Worm (Caenorhabditis elegans) whole organism, L1 larva: Measurements from ENCODE around the gene R08C7.12.

Experiments
- C04F5.9 ChIP-seq: sonication (generic microtip); optimal IDR thresholded peaks from 2 replicates; lab custom pipeline; 2016; ENCODE audit warnings: missing genetic modification characterization, missing compliant biosample characterization
- C16A3.4 ChIP-seq: fragments of 150-350 bp; optimal IDR thresholded peaks from 2 replicates; lab custom pipeline; 2014; ENCODE audit warnings: missing biosample characterization, missing genetic modification characterization
- C34B4.2 ChIP-seq: sonication (generic microtip); optimal IDR thresholded peaks from 2 replicates; lab custom pipeline; 2017; ENCODE audit warnings: mild to moderate bottlenecking, missing genetic modification characterization, missing compliant biosample characterization
- alr-1 ChIP-seq: fragments of 200-800 bp; sonication (Bioruptor generic); optimal IDR thresholded peaks from 2 replicates; lab custom pipeline; 2018; ENCODE audit warnings: borderline replicate concordance, mild to moderate bottlenecking, missing genetic modification characterization, missing compliant biosample characterization
- ama-1 ChIP-seq: fragments of 150-350 bp; optimal IDR thresholded peaks from 2 replicates; lab custom pipeline; 2014
- ceh-8 ChIP-seq: fragments of 200-800 bp; sonication (Bioruptor generic); optimal IDR thresholded peaks from 2 replicates; lab custom pipeline; 2018; ENCODE audit warnings: mild to moderate bottlenecking, missing genetic modification characterization, moderate library complexity, missing compliant biosample characterization
- ceh-82 ChIP-seq, 3 experiments: fragments of 150-350 bp in 1 of 3; sonication (generic microtip) in 2 of 3; optimal IDR thresholded peaks; 2 replicates each; lab custom pipeline; 2014 to 2017; ENCODE audit warnings: missing biosample characterization in 3 of 3, missing genetic modification characterization in 3 of 3
- ces-1 ChIP-seq: fragments of 150-350 bp; optimal IDR thresholded peaks from 2 replicates; lab custom pipeline; 2014; ENCODE audit warnings: missing biosample characterization, missing genetic modification reagents, missing genetic modification characterization
- dsc-1 ChIP-seq: sonication (generic microtip); optimal IDR thresholded peaks from 2 replicates; lab custom pipeline; 2016; ENCODE audit warnings: mild to moderate bottlenecking, missing genetic modification characterization, missing compliant biosample characterization
- efl-1 ChIP-seq, 4 experiments: fragments of 150-350 bp; optimal IDR thresholded peaks in 3 of 4; peaks in 1 of 4; 1 replicate in 1 of 4; 2 replicates in 3 of 4; lab custom pipeline; 2014; ENCODE audit warnings: missing biosample characterization in 2 of 4, missing genetic modification characterization in 2 of 4, missing genetic modification reagents in 2 of 4
- fkh-4 ChIP-seq: sonication (generic microtip); optimal IDR thresholded peaks from 2 replicates; lab custom pipeline; 2016; ENCODE audit warnings: missing compliant biosample characterization, missing genetic modification characterization, borderline replicate concordance
- grh-1 ChIP-seq: fragments of 200-800 bp; sonication (Bioruptor generic); IDR thresholded peaks from 2 replicates; pipeline ENCODE4 v1.3.6; 2022; ENCODE audit warnings: missing genetic modification reagents, missing genetic modification characterization, missing compliant biosample characterization
- hlh-17 ChIP-seq: fragments of 200-800 bp; sonication (Bioruptor generic); optimal IDR thresholded peaks from 2 replicates; lab custom pipeline; 2018; ENCODE audit warnings: missing genetic modification characterization, mild to moderate bottlenecking, missing compliant biosample characterization, moderate library complexity, borderline replicate concordance
- hlh-4 ChIP-seq: sonication (generic microtip); optimal IDR thresholded peaks from 2 replicates; lab custom pipeline; 2016; ENCODE audit warnings: mild to moderate bottlenecking, missing genetic modification characterization, missing compliant biosample characterization
- hpl-2 ChIP-seq: fragments of 150-350 bp; optimal IDR thresholded peaks from 2 replicates; lab custom pipeline; 2014; ENCODE audit warnings: missing biosample characterization, missing genetic modification reagents, missing genetic modification characterization
- isw-1 ChIP-seq: fragments of 200-800 bp; sonication (Bioruptor generic); IDR thresholded peaks from 2 replicates; pipeline ENCODE4 v1.3.6; 2022; ENCODE audit warnings: missing genetic modification characterization, missing compliant biosample characterization
- jun-1 ChIP-seq: fragments of 150-350 bp; optimal IDR thresholded peaks from 2 replicates; lab custom pipeline; 2014; ENCODE audit warnings: missing biosample characterization, missing genetic modification reagents, missing genetic modification characterization
- lin-14 ChIP-seq: fragments of 200-800 bp; sonication (Bioruptor generic); optimal IDR thresholded peaks from 2 replicates; lab custom pipeline; 2018; ENCODE audit warnings: mild to moderate bottlenecking, missing genetic modification characterization, moderate library complexity, missing compliant biosample characterization
- lir-3 ChIP-seq: sonication (generic microtip); optimal IDR thresholded peaks from 2 replicates; lab custom pipeline; 2016; ENCODE audit warnings: mild to moderate bottlenecking, missing genetic modification characterization, moderate library complexity, missing compliant biosample characterization; ENCODE audit not compliant: poor library complexity
- lsy-2 ChIP-seq, 2 experiments: fragments of 150-350 bp; optimal IDR thresholded peaks; 2 replicates each; lab custom pipeline; 2014; ENCODE audit warnings: missing biosample characterization in 2 of 2, missing genetic modification characterization in 2 of 2
- mep-1 ChIP-seq: fragments of 150-350 bp; optimal IDR thresholded peaks from 2 replicates; lab custom pipeline; 2014; ENCODE audit warnings: missing biosample characterization, missing genetic modification characterization
- nhr-20 ChIP-seq: sonication (generic microtip); optimal IDR thresholded peaks from 2 replicates; lab custom pipeline; 2016; ENCODE audit warnings: mild to moderate bottlenecking, missing genetic modification characterization, missing compliant biosample characterization
- nhr-237 ChIP-seq: fragments of 150-350 bp; optimal IDR thresholded peaks from 2 replicates; lab custom pipeline; 2014; ENCODE audit warnings: missing biosample characterization, missing genetic modification characterization
- nhr-28 ChIP-seq: fragments of 150-350 bp; optimal IDR thresholded peaks from 2 replicates; lab custom pipeline; 2014; ENCODE audit warnings: missing biosample characterization, missing genetic modification characterization
- nhr-71 ChIP-seq: sonication (generic microtip); optimal IDR thresholded peaks from 2 replicates; lab custom pipeline; 2016; ENCODE audit warnings: mild to moderate bottlenecking, missing genetic modification characterization, moderate library complexity, missing compliant biosample characterization
- nhr-76 ChIP-seq: sonication (generic microtip); optimal IDR thresholded peaks from 2 replicates; lab custom pipeline; 2017; ENCODE audit warnings: missing biosample characterization, missing genetic modification characterization
- nhr-84 ChIP-seq: sonication (generic microtip); optimal IDR thresholded peaks from 2 replicates; lab custom pipeline; 2017; ENCODE audit warnings: missing biosample characterization, missing genetic modification characterization
- nhr-85 ChIP-seq: sonication (generic microtip); peaks from one replicate; lab custom pipeline; 2016; ENCODE audit warnings: missing genetic modification characterization, inconsistent platforms, missing compliant biosample characterization
- nhr-90 ChIP-seq: sonication (generic microtip); optimal IDR thresholded peaks from 2 replicates; lab custom pipeline; 2016; ENCODE audit warnings: mild to moderate bottlenecking, missing genetic modification characterization, missing compliant biosample characterization; ENCODE audit not compliant: poor library complexity
- pag-3 ChIP-seq: sonication (generic microtip); optimal IDR thresholded peaks from 2 replicates; lab custom pipeline; 2017; ENCODE audit warnings: missing genetic modification characterization, mild to moderate bottlenecking, missing compliant biosample characterization, antibody characterized with exemption, borderline replicate concordance; ENCODE audit not compliant: insufficient read depth
- pax-3 ChIP-seq: fragments of 200-800 bp; sonication (Bioruptor generic); optimal IDR thresholded peaks from 2 replicates; lab custom pipeline; 2018; ENCODE audit warnings: mild to moderate bottlenecking, missing genetic modification characterization, moderate library complexity, missing compliant biosample characterization
- skn-1 ChIP-seq: fragments of 150-350 bp; optimal IDR thresholded peaks from 2 replicates; lab custom pipeline; 2014; ENCODE audit warnings: missing biosample characterization, missing genetic modification characterization
- snu-23 ChIP-seq: sonication (generic microtip); optimal IDR thresholded peaks from 2 replicates; lab custom pipeline; 2016; ENCODE audit warnings: missing genetic modification characterization, missing compliant biosample characterization
- sox-4 ChIP-seq: sonication (generic microtip); optimal IDR thresholded peaks from 2 replicates; lab custom pipeline; 2016; ENCODE audit warnings: missing genetic modification characterization, missing compliant biosample characterization
- tbx-2 ChIP-seq: sonication (generic microtip); optimal IDR thresholded peaks from 2 replicates; lab custom pipeline; 2016; ENCODE audit warnings: missing genetic modification characterization, missing compliant biosample characterization
- tlp-1 ChIP-seq: fragments of 150-350 bp; optimal IDR thresholded peaks from 2 replicates; lab custom pipeline; 2014; ENCODE audit warnings: missing biosample characterization, missing genetic modification characterization
- unc-130 ChIP-seq: fragments of 150-350 bp; optimal IDR thresholded peaks from 2 replicates; lab custom pipeline; 2017; ENCODE audit warnings: missing biosample characterization, missing genetic modification characterization, inconsistent platforms
- unc-98 ChIP-seq: fragments of 200-800 bp; sonication (Bioruptor generic); IDR thresholded peaks from 2 replicates; pipeline ENCODE4 v1.3.6; 2022; ENCODE audit warnings: missing genetic modification characterization, missing compliant biosample characterization
- vab-15 ChIP-seq: sonication (generic microtip); optimal IDR thresholded peaks from 2 replicates; lab custom pipeline; 2017; ENCODE audit warnings: missing genotype, mild to moderate bottlenecking, missing genetic modification characterization, missing compliant biosample characterization
- zag-1 ChIP-seq: fragments of 150-350 bp; optimal IDR thresholded peaks from 2 replicates; lab custom pipeline; 2014; ENCODE audit warnings: missing biosample characterization, missing genetic modification characterization
- zip-4 ChIP-seq: fragments of 200-800 bp; sonication (Bioruptor generic); optimal IDR thresholded peaks from 2 replicates; lab custom pipeline; 2018; ENCODE audit warnings: mild to moderate bottlenecking, missing genetic modification characterization, moderate library complexity, missing compliant biosample characterization

The R08C7.12 gene

DNA sequence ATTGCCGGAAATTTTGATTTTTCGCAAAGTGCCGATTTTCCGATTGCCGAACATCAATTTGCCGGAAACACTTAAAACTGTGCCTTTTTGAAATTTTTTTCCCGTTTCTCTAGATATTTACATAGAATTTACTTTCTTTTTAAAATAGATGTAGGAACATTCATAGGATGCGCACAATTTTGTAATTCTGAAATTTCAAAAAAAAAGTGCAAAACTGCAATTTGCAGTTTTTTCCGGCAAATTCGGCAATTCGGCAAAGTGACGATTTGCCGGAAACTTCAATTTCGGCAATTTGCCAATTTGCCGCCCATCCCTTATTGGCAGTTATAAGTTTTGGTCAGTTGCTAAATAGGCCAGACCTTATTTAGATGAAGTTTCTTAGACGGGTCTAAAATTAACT is 7.1 kb downstream of the R08C7.12 start:
- TF ChIP-seq vab-15 (tag; lab: Kevin White, UChicago), result no peak
- TF ChIP-seq C04F5.9, result no peak
- TF ChIP-seq alr-1 (tag; lab: Kevin White, UChicago), result no peak
- no peak for TF ChIP-seq sox-4 (tag; lab: Kevin White, UChicago)
- TF ChIP-seq zip-4, result no peak
- TF ChIP-seq C16A3.4 (tag; lab: Kevin White, UChicago), result no peak
- no peak for TF ChIP-seq ces-1 (GFP tag; lab: Kevin White, UChicago)
- no peak for TF ChIP-seq hlh-4 (tag; lab: Kevin White, UChicago)
- no peak for TF ChIP-seq tlp-1
- TF ChIP-seq lin-14 (GFP tag; lab: Kevin White, UChicago), result no peak

DNA sequence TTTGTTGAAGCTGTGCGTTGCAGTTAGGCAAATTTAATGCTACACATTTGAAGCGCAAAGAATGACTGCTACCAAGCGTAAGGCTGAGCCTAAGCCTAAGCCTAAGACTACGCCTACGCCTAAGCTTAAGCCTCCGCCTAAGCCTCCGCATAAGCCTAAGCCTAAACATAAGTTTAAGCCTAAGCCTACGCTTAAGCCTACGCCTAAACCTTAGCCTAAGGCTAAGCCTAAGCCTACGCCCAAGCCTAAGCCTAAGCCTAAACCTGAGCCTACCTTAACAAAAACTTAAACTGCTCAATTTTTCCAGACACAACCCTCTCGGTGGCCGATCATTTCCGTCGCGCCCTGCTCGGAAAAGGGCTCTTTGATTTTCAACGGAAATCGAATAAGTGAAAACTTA is 9.8 kb downstream of the R08C7.12 start:
- TF ChIP-seq efl-1 (optimal IDR thresholded peaks at IDR 0.05; lab: Kevin White, UChicago) (no peak), efl-1 (GFP tag; optimal IDR thresholded peaks at IDR 0.05 in 1 of 2; lab: Kevin White, UChicago) (peak in 1 of 2 experiments; percentile 87), nhr-85 (peak; percentile 27), mep-1 (tag; lab: Kevin White, UChicago) (no peak)

DNA sequence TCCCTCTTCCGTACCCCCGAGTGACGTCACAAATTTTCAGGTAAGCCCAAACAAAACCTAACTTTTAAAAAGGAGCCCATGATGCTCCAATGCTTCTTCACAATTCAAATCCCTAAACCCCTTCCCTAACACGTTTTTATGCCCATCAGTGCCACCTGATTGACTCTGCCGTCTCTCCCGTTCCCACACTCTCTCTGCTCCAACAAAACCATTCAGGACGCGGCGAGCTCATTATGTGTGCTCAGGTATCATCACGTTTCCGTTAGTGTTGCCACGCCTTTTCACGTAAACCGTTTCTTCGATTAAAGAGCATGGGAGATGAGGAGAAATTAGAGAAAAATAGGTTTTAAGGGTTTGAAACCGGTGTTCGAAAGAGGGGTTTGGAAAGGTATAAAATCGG is 13.6 kb downstream of the R08C7.12 start, which contains the start of gene M01H9.2:
TSS of gene M01H9.2 (minus strand) at position 101 of the 400 bp plus-strand sequence.
- TF ChIP-seq zip-4 (no peak), nhr-76 (no peak), C34B4.2 (tag; lab: Kevin White, UChicago) (no peak), pax-3 (tag; lab: Kevin White, UChicago) (no peak), hlh-4 (tag; lab: Kevin White, UChicago) (no peak), snu-23 (GFP tag; lab: Kevin White, UChicago) (no peak), C16A3.4 (tag; lab: Kevin White, UChicago) (no peak), lir-3 (tag; lab: Kevin White, UChicago) (no peak), sox-4 (tag; lab: Kevin White, UChicago) (no peak), ama-1 (no peak), skn-1 (no peak), tbx-2 (tag; lab: Kevin White, UChicago) (no peak), unc-98 (no peak), lsy-2 (tag; optimal IDR thresholded peaks at IDR 0.05; lab: Kevin White, UChicago) (no peak), hlh-17 (GFP tag; lab: Kevin White, UChicago) (no peak), nhr-90 (no peak), unc-130 (tag; lab: Kevin White, UChicago) (no peak), efl-1 (optimal IDR thresholded peaks at IDR 0.05; lab: Kevin White, UChicago) (no peak), efl-1 (GFP tag; optimal IDR thresholded peaks at IDR 0.05 in 1 of 2; lab: Kevin White, UChicago) (no peak), pag-3 (tag; lab: Kevin White, UChicago) (no peak), nhr-20 (tag; lab: Kevin White, UChicago) (no peak)

DNA sequence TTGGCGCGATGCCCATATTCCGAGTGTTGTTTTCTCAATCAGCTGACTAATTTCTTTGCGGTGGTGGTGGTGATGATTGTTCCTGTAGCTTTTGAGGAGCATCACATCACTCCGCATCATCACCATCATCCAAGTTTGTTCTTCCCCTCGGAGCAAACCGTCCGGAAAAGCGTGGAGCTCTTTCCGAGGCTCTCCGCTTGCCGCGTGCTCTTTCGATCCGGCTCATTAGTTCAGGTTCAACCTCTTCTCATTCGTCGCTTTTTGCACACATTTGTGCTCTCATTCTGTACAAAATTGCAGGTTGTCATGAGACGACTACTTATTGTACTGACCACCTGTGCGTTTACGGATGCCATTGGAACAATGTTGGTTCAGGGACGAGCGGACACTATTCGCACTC is 15.6 kb downstream of the R08C7.12 start, which contains the start of gene M01H9.5:
TSS of gene M01H9.5 (plus strand) at position 301 of the 400 bp plus-strand sequence.
- no peak for TF ChIP-seq hlh-4 (tag; lab: Kevin White, UChicago)
- TF ChIP-seq nhr-237 (tag; lab: Kevin White, UChicago), result no peak
- no peak for TF ChIP-seq nhr-76
- TF ChIP-seq dsc-1 (tag; lab: Kevin White, UChicago), result no peak
- no peak for TF ChIP-seq nhr-85
- TF ChIP-seq ces-1 (GFP tag; lab: Kevin White, UChicago), result no peak
- TF ChIP-seq C16A3.4 (tag; lab: Kevin White, UChicago), result no peak
- TF ChIP-seq zag-1 (tag; lab: Kevin White, UChicago), result no peak

DNA sequence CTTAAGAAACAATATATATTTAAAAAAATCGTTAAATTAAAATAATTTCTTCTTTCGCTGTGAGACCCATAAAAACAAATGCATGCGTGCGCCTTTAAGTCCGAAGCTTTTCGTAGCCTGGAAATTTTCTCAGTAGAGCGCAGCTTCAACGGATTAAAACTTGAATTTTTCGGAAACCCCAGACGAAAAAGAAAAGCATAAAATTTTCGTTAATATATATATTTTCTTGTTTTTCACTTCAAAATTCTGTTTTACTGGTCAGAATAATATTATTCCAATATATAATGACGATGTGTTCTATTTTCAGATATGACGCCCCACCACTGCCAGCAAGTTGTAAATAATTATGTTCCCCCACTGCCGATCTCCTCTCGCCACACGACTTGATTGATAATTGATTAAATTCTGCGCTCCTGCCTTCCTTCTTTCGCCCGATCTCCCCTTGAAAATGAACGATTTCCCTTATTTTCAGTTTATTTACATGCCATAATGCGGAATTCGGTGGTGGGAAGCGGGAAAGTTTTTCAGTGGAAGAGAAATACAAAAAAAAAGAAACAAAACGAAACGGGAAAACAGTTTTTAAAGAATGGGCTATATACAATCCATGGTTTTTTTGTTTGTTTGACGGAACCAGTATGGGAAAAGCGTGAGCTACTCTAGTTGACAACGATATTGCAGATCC is 18.6 kb downstream of the R08C7.12 start:
- peak; percentile 38 for TF ChIP-seq lin-14 (GFP tag; lab: Kevin White, UChicago)
- TF ChIP-seq nhr-84 (tag; lab: Kevin White, UChicago), result no peak
- no peak for TF ChIP-seq C04F5.9
- TF ChIP-seq ceh-82 (tag; optimal IDR thresholded peaks at IDR 0.05; lab: Kevin White, UChicago), result no peak
- no peak for TF ChIP-seq hpl-2 (GFP tag; lab: Kevin White, UChicago)
- no peak for TF ChIP-seq dsc-1 (tag; lab: Kevin White, UChicago)
- TF ChIP-seq fkh-4 (tag; lab: Kevin White, UChicago), result no peak
- peak; percentile 56 for TF ChIP-seq nhr-71 (tag; lab: Kevin White, UChicago)
- TF ChIP-seq pax-3 (tag; lab: Kevin White, UChicago), result peak; percentile 28
- no peak for TF ChIP-seq grh-1 (GFP tag; lab: Robert Waterston, UW)
- TF ChIP-seq ceh-8 (GFP tag; lab: Kevin White, UChicago), result peak; percentile 7
- no peak for TF ChIP-seq isw-1 (GFP tag; lab: Robert Waterston, UW)
- peak; percentile 50 for TF ChIP-seq nhr-85
- TF ChIP-seq C16A3.4 (tag; lab: Kevin White, UChicago), result peak; percentile 1
- TF ChIP-seq lir-3 (tag; lab: Kevin White, UChicago), result no peak
- TF ChIP-seq tbx-2 (tag; lab: Kevin White, UChicago), result peak; percentile 17
- no peak for TF ChIP-seq zag-1 (tag; lab: Kevin White, UChicago)
- TF ChIP-seq jun-1 (tag; lab: Kevin White, UChicago), result no peak
- no peak for TF ChIP-seq nhr-28 (tag; lab: Kevin White, UChicago)
